Fruit fly (Drosophila melanogaster) whole organism, embryonic: Measurements from ENCODE around the gene Zip89B.

Source experiments
- Aef1 ChIP-seq: fragments of 200-800 bp; sonication (Bioruptor generic); IDR thresholded peaks from 3 replicates; pipeline ENCODE4 v1.3.6; 2022; ENCODE audit warnings: missing biosample characterization, missing genetic modification characterization
- B-H2 ChIP-seq: fragments of 200-800 bp; sonication (Bioruptor generic); optimal IDR thresholded peaks from 2 replicates; lab custom pipeline; 2018; ENCODE audit warnings: missing biosample characterization, mild to moderate bottlenecking, missing genetic modification characterization
- CG10267 ChIP-seq: fragments of 200-800 bp; sonication (Bioruptor generic); optimal IDR thresholded peaks from 2 replicates; lab custom pipeline; 2018; ENCODE audit warnings: missing biosample characterization, mild to moderate bottlenecking, missing genetic modification characterization, moderate library complexity
- CG10979 ChIP-seq: fragments of 200-800 bp; sonication (Bioruptor generic); optimal IDR thresholded peaks from 2 replicates; lab custom pipeline; 2018; ENCODE audit warnings: missing biosample characterization, mild to moderate bottlenecking, missing genetic modification characterization, moderate library complexity
- CG12659 ChIP-seq: fragments of 200-800 bp; sonication (Bioruptor generic); optimal IDR thresholded peaks from 3 replicates; lab custom pipeline; 2017; ENCODE audit warnings: mild to moderate bottlenecking, missing biosample characterization, missing genetic modification reagents, missing genetic modification characterization
- CG13287 ChIP-seq: fragments of 200-800 bp; sonication (Bioruptor generic); IDR thresholded peaks from 2 replicates; pipeline ENCODE4 v1.3.6; 2022; ENCODE audit warnings: missing biosample characterization, missing genetic modification characterization; ENCODE audit not compliant: partially characterized antibody
- CG15269 ChIP-seq: fragments of 200-800 bp; sonication (Bioruptor generic); optimal IDR thresholded peaks from 2 replicates; lab custom pipeline; 2018; ENCODE audit warnings: missing biosample characterization, mild to moderate bottlenecking, missing genetic modification characterization, moderate library complexity
- CG17361 ChIP-seq: fragments of 200-800 bp; sonication (Bioruptor generic); IDR thresholded peaks from 3 replicates; pipeline ENCODE4 v1.3.6; 2022; ENCODE audit warnings: missing biosample characterization, missing genetic modification characterization
- CG17912 ChIP-seq: fragments of 200-800 bp; sonication (Bioruptor generic); optimal IDR thresholded peaks from 2 replicates; lab custom pipeline; 2018; ENCODE audit warnings: missing biosample characterization, mild to moderate bottlenecking, missing genetic modification characterization
- CG18476 ChIP-seq: fragments of 200-800 bp; sonication (Bioruptor generic); optimal IDR thresholded peaks from 2 replicates; lab custom pipeline; 2016; ENCODE audit warnings: missing biosample characterization, mild to moderate bottlenecking, missing genetic modification characterization
- CG2199 ChIP-seq: fragments of 200-800 bp; sonication (Bioruptor generic); IDR thresholded peaks from 3 replicates; pipeline ENCODE4 v1.3.6; 2022; ENCODE audit warnings: missing biosample characterization, missing genetic modification characterization
- CG2712 ChIP-seq: fragments of 200-800 bp; optimal IDR thresholded peaks from 3 replicates; lab custom pipeline; 2019; ENCODE audit warnings: missing biosample characterization, mild to moderate bottlenecking, missing genetic modification characterization, moderate library complexity
- CG3065 ChIP-seq: fragments of 200-800 bp; sonication (Bioruptor generic); optimal IDR thresholded peaks from 2 replicates; lab custom pipeline; 2016; ENCODE audit warnings: missing biosample characterization, missing genetic modification characterization
- CG4424 ChIP-seq: fragments of 200-800 bp; sonication (Bioruptor generic); optimal IDR thresholded peaks from 3 replicates; lab custom pipeline; 2016; ENCODE audit warnings: missing biosample characterization, missing genetic modification characterization
- CG4617 ChIP-seq: fragments of 200-800 bp; sonication (Bioruptor generic); optimal IDR thresholded peaks from 3 replicates; lab custom pipeline; 2016; ENCODE audit warnings: missing biosample characterization, missing genetic modification characterization, borderline replicate concordance
- CG7928 ChIP-seq: fragments of 200-800 bp; sonication (Bioruptor generic); optimal IDR thresholded peaks from 2 replicates; lab custom pipeline; 2017; ENCODE audit warnings: missing biosample characterization, mild to moderate bottlenecking, missing genetic modification characterization
- CG9797 ChIP-seq: fragments of 200-800 bp; sonication (Bioruptor generic); optimal IDR thresholded peaks from 3 replicates; lab custom pipeline; 2018; ENCODE audit warnings: missing biosample characterization, mild to moderate bottlenecking, missing genetic modification characterization
- Dek ChIP-seq: fragments of 200-800 bp; sonication (Bioruptor generic); optimal IDR thresholded peaks from 3 replicates; lab custom pipeline; 2019; ENCODE audit warnings: missing biosample characterization, mild to moderate bottlenecking, missing genetic modification characterization, moderate library complexity
- Dp ChIP-seq: fragments of 200-800 bp; sonication (Bioruptor generic); optimal IDR thresholded peaks from 2 replicates; lab custom pipeline; 2018; ENCODE audit warnings: missing biosample characterization, mild to moderate bottlenecking, missing genetic modification characterization, moderate library complexity
- Dref ChIP-seq: fragments of 200-800 bp; sonication (Bioruptor generic); IDR thresholded peaks from 2 replicates; pipeline ENCODE4 v1.3.6; 2022; ENCODE audit warnings: missing biosample characterization, missing genetic modification characterization
- E2f2 ChIP-seq: fragments of 200-800 bp; sonication (Bioruptor generic); IDR thresholded peaks from 2 replicates; pipeline ENCODE4 v1.3.6; 2022; ENCODE audit warnings: missing biosample characterization, missing genetic modification characterization
- Elba2 ChIP-seq: fragments of 200-800 bp; sonication (Bioruptor generic); optimal IDR thresholded peaks from 3 replicates; lab custom pipeline; 2016; ENCODE audit warnings: missing biosample characterization, missing genetic modification characterization
- Fer1 ChIP-seq: fragments of 200-800 bp; sonication (Bioruptor generic); optimal IDR thresholded peaks from 2 replicates; lab custom pipeline; 2017; ENCODE audit warnings: missing biosample characterization, mild to moderate bottlenecking, missing genetic modification characterization
- Lpt ChIP-seq: fragments of >200 bp; optimal IDR thresholded peaks from 2 replicates; lab custom pipeline; 2018; ENCODE audit warnings: missing biosample characterization, missing genetic modification characterization
- Med ChIP-seq: fragments of 200-800 bp; sonication (Bioruptor generic); peaks from one replicate; lab custom pipeline; 2016; ENCODE audit warnings: missing biosample characterization, missing genetic modification characterization, mild to moderate bottlenecking, inconsistent platforms, moderate library complexity
- NFAT ChIP-seq: fragments of 200-800 bp; sonication (Bioruptor generic); IDR thresholded peaks from 2 replicates; pipeline ENCODE4 v1.3.6; 2022; ENCODE audit warnings: missing biosample characterization, missing genetic modification characterization
- Oaz ChIP-seq: fragments of 200-800 bp; sonication (Bioruptor generic); IDR thresholded peaks from 2 replicates; pipeline ENCODE4 v1.3.6; 2022; ENCODE audit warnings: missing biosample characterization, missing genetic modification characterization
- Ptx1 ChIP-seq: fragments of 200-800 bp; sonication (Bioruptor generic); IDR thresholded peaks from 2 replicates; pipeline ENCODE4 v1.3.6; 2022; ENCODE audit warnings: missing biosample characterization, missing genetic modification characterization
- Ravus ChIP-seq: fragments of 200-800 bp; sonication (Bioruptor generic); IDR thresholded peaks from 2 replicates; pipeline ENCODE4 v1.3.6; 2022; ENCODE audit warnings: missing biosample characterization, missing genetic modification characterization
- Trl ChIP-seq, 3 experiments: fragments of >200 bp in 2 of 3; fragments of 200-800 bp in 1 of 3; sonication (Bioruptor generic) in 1 of 3; optimal IDR thresholded peaks; 2 replicates in 1 of 3; 3 replicates in 2 of 3; lab custom pipeline; 2016 to 2017; ENCODE audit warnings: missing biosample characterization in 1 of 3, missing genetic modification characterization in 1 of 3
- Vsx1 ChIP-seq: fragments of 200-800 bp; sonication (Bioruptor generic); optimal IDR thresholded peaks from 2 replicates; lab custom pipeline; 2017; ENCODE audit warnings: missing biosample characterization, mild to moderate bottlenecking, missing genetic modification characterization, missing genetic modification reagents
- ap ChIP-seq: fragments of 200-800 bp; sonication (Bioruptor generic); IDR thresholded peaks from 2 replicates; pipeline ENCODE4 v1.3.6; 2022; ENCODE audit warnings: missing biosample characterization, missing genetic modification characterization
- chn ChIP-seq: fragments of 200-800 bp; sonication (Bioruptor generic); optimal IDR thresholded peaks from 2 replicates; lab custom pipeline; 2016; ENCODE audit warnings: missing biosample characterization, missing genetic modification characterization
- eve ChIP-seq, 2 experiments: fragments of >200 bp; optimal IDR thresholded peaks; 2 replicates each; lab custom pipeline; 2017; ENCODE audit warnings: missing biosample characterization in 2 of 2, missing genetic modification characterization in 2 of 2
- ftz-f1 ChIP-seq: fragments of 200-800 bp; sonication (Bioruptor generic); optimal IDR thresholded peaks from 2 replicates; lab custom pipeline; 2016; ENCODE audit warnings: missing biosample characterization, missing genetic modification characterization
- gfzf ChIP-seq: fragments of 200-800 bp; sonication (Bioruptor generic); optimal IDR thresholded peaks from 2 replicates; lab custom pipeline; 2016; ENCODE audit warnings: missing biosample characterization, mild to moderate bottlenecking, missing genetic modification characterization, moderate library complexity
- ken ChIP-seq: fragments of 200-800 bp; sonication (Bioruptor generic); IDR thresholded peaks from 3 replicates; pipeline ENCODE4 v1.3.6; 2022; ENCODE audit warnings: missing biosample characterization, missing genetic modification characterization
- nau ChIP-seq: fragments of 200-800 bp; sonication (Bioruptor generic); optimal IDR thresholded peaks from 3 replicates; lab custom pipeline; 2017; ENCODE audit warnings: missing biosample characterization, mild to moderate bottlenecking, missing genetic modification characterization, missing genetic modification reagents
- pb ChIP-seq: fragments of 200-800 bp; sonication (Bioruptor generic); optimal IDR thresholded peaks from 3 replicates; lab custom pipeline; 2016; ENCODE audit warnings: missing biosample characterization, missing genetic modification characterization
- peb ChIP-seq: fragments of 200-800 bp; sonication (Bioruptor generic); IDR thresholded peaks from 2 replicates; pipeline ENCODE4 v1.3.6; 2022; ENCODE audit warnings: missing biosample characterization, missing genetic modification characterization
- prd ChIP-seq, 3 experiments: fragments of >200 bp in 2 of 3; fragments of 200-800 bp in 1 of 3; sonication (Bioruptor generic) in 1 of 3; optimal IDR thresholded peaks in 2 of 3; IDR thresholded peaks in 1 of 3; 2 replicates in 2 of 3; 3 replicates in 1 of 3; pipeline versions ENCODE4 v1.3.6 to Lab custom; 2017 to 2022; ENCODE audit warnings: missing biosample characterization in 1 of 3, missing genetic modification characterization in 1 of 3
- pzg ChIP-seq: fragments of 200-800 bp; sonication (Bioruptor generic); optimal IDR thresholded peaks from 3 replicates; lab custom pipeline; 2018; ENCODE audit warnings: missing biosample characterization, mild to moderate bottlenecking, missing genetic modification characterization, moderate library complexity
- stwl ChIP-seq: fragments of 200-800 bp; sonication (Bioruptor generic); optimal IDR thresholded peaks from 3 replicates; lab custom pipeline; 2018; ENCODE audit warnings: missing biosample characterization, mild to moderate bottlenecking, missing genetic modification characterization, moderate library complexity
- toy ChIP-seq: fragments of 200-800 bp; sonication (Bioruptor generic); IDR thresholded peaks from 2 replicates; pipeline ENCODE4 v1.3.6; 2022; ENCODE audit warnings: missing biosample characterization, missing genetic modification characterization
- unpg ChIP-seq: fragments of 200-800 bp; sonication (Bioruptor generic); optimal IDR thresholded peaks from 3 replicates; lab custom pipeline; 2018; ENCODE audit warnings: missing biosample characterization, mild to moderate bottlenecking, missing genetic modification characterization, moderate library complexity
- zen ChIP-seq: fragments of 200-800 bp; sonication (Bioruptor generic); optimal IDR thresholded peaks from 3 replicates; lab custom pipeline; 2018; ENCODE audit warnings: missing biosample characterization, mild to moderate bottlenecking, missing genetic modification characterization, moderate library complexity
- zen2 ChIP-seq: fragments of 200-800 bp; sonication (Bioruptor generic); IDR thresholded peaks from 3 replicates; pipeline ENCODE4 v1.3.6; 2022; ENCODE audit warnings: missing biosample characterization, missing genetic modification characterization; ENCODE audit not compliant: partially characterized antibody

Zip89B gene

dm6 chr3R:16273503-16274131 lies 31.9 kb upstream of the Zip89B start:
- TF ChIP-seq ap (GFP tag; lab: Robert Waterston, UW) (no peak), Ravus (no peak), ftz-f1 (peak; percentile 29), CG7928 (GFP tag; lab: Kevin White, UChicago) (no peak), CG15269 (no peak), Oaz (GFP tag; lab: Robert Waterston, UW) (no peak), CG4424 (GFP tag; lab: Kevin White, UChicago) (no peak), Trl (optimal IDR thresholded peaks at IDR 0.05; lab: Kevin White, UChicago) (no peak), Trl (GFP tag; optimal IDR thresholded peaks at IDR 0.05; lab: Kevin White, UChicago) (peak; percentile 18), B-H2 (GFP tag; lab: Kevin White, UChicago) (no peak), CG3065 (GFP tag; lab: Kevin White, UChicago) (no peak), gfzf (GFP tag; lab: Kevin White, UChicago) (peak; percentile 64), nau (no peak), CG9797 (GFP tag; lab: Kevin White, UChicago) (peak; percentile 43), CG13287 (0 out of 2 replicates have a peak, but pooled peaks have one; percentile 11), CG12659 (GFP tag; lab: Kevin White, UChicago) (peak; percentile 33), E2f2 (GFP tag; lab: Robert Waterston, UW) (peak; percentile 51), Vsx1 (GFP tag; lab: Kevin White, UChicago) (peak; percentile 64), NFAT (no peak), CG10979 (tag; lab: Kevin White, UChicago) (no peak), peb (GFP tag; lab: Robert Waterston, UW) (no peak), CG4617 (GFP tag; lab: Kevin White, UChicago) (no peak), Aef1 (GFP tag; lab: Robert Waterston, UW) (no peak), CG2199 (GFP tag; lab: Robert Waterston, UW) (0 out of 3 replicates have a peak, but pooled peaks have one; percentile 54), Med (peak; percentile 76), pb (no peak), toy (no peak), Dref (GFP tag; lab: Robert Waterston, UW) (no peak), CG2712 (tag; lab: Kevin White, UChicago) (no peak), CG17912 (no peak), zen2 (GFP tag; lab: Robert Waterston, UW) (no peak), stwl (peak; percentile 53), unpg (GFP tag; lab: Kevin White, UChicago) (no peak), zen (tag; lab: Kevin White, UChicago) (peak; percentile 2), CG10267 (tag; lab: Kevin White, UChicago) (peak; percentile 12), Dp (GFP tag; lab: Kevin White, UChicago) (peak; percentile 19), CG18476 (no peak), Fer1 (GFP tag; lab: Kevin White, UChicago) (peak; percentile 14), eve (GFP tag; optimal IDR thresholded peaks at IDR 0.05; lab: Kevin White, UChicago) (no peak), prd (optimal IDR thresholded peaks at IDR 0.05; lab: Kevin White, UChicago) (no peak), prd (GFP tag; IDR thresholded peaks at IDR 0.05; lab: Robert Waterston, UW) (no peak), Elba2 (GFP tag; lab: Kevin White, UChicago) (no peak), Dek (tag; lab: Kevin White, UChicago) (peak; percentile 34), Ptx1 (GFP tag; lab: Robert Waterston, UW) (no peak), chn (no peak), Lpt (no peak), CG17361 (GFP tag; lab: Robert Waterston, UW) (no peak), ken (GFP tag; lab: Robert Waterston, UW) (no peak), pzg (GFP tag; lab: Kevin White, UChicago) (peak; percentile 25)
